Worm (Caenorhabditis elegans) whole organism, late embryonic: ENCODE results near the gene ida-1.

Experiments used
- C08G9.2 ChIP-seq: sonication (generic microtip); optimal IDR thresholded peaks from 2 replicates; lab custom pipeline; 2016; ENCODE audit warnings: mild to moderate bottlenecking, missing genetic modification characterization, moderate library complexity, missing compliant biosample characterization
- ama-1 ChIP-seq: fragments of 150-350 bp; optimal IDR thresholded peaks from 2 replicates; lab custom pipeline; 2014
- ceh-22 ChIP-seq: sonication (generic microtip); optimal IDR thresholded peaks from 2 replicates; lab custom pipeline; 2017; ENCODE audit warnings: missing biosample characterization, missing genetic modification characterization
- ceh-34 ChIP-seq: sonication (generic microtip); optimal IDR thresholded peaks from 2 replicates; lab custom pipeline; 2016; ENCODE audit warnings: mild to moderate bottlenecking, missing genetic modification characterization, missing compliant biosample characterization
- ceh-48 ChIP-seq: sonication (generic microtip); optimal IDR thresholded peaks from 2 replicates; lab custom pipeline; 2016; ENCODE audit warnings: missing genetic modification characterization, inconsistent platforms, missing compliant biosample characterization
- dve-1 ChIP-seq: sonication (generic microtip); optimal IDR thresholded peaks from 2 replicates; lab custom pipeline; 2017; ENCODE audit warnings: antibody characterized with exemption, mild to moderate bottlenecking, missing genetic modification characterization, missing compliant biosample characterization
- fkh-10 ChIP-seq: fragments of 150-350 bp; optimal IDR thresholded peaks from 2 replicates; lab custom pipeline; 2014; ENCODE audit warnings: missing biosample characterization, missing genetic modification reagents, missing genetic modification characterization
- fkh-6 ChIP-seq: sonication (generic microtip); optimal IDR thresholded peaks from 2 replicates; lab custom pipeline; 2016; ENCODE audit warnings: missing genetic modification characterization, missing compliant biosample characterization
- nfya-1 ChIP-seq: sonication (generic microtip); optimal IDR thresholded peaks from 2 replicates; lab custom pipeline; 2017; ENCODE audit warnings: missing genetic modification characterization, mild to moderate bottlenecking, missing compliant biosample characterization, antibody characterized with exemption, moderate library complexity
- nhr-11 ChIP-seq: fragments of 150-350 bp; optimal IDR thresholded peaks from 2 replicates; lab custom pipeline; 2014; ENCODE audit warnings: missing biosample characterization, missing genetic modification characterization
- pha-4 ChIP-seq: fragments of 150-350 bp; optimal IDR thresholded peaks from 2 replicates; lab custom pipeline; 2018; ENCODE audit warnings: missing biosample characterization, missing genetic modification reagents, missing genetic modification characterization
- sox-2 ChIP-seq: fragments of 200-800 bp; sonication (Bioruptor generic); IDR thresholded peaks from 2 replicates; pipeline ENCODE4 v1.3.6; 2022; ENCODE audit warnings: missing genetic modification reagents, missing genetic modification characterization, missing compliant biosample characterization
- zip-5 ChIP-seq: sonication (generic microtip); optimal IDR thresholded peaks from 2 replicates; lab custom pipeline; 2016; ENCODE audit warnings: missing genetic modification characterization, missing compliant biosample characterization

- no peak for TF ChIP-seq fkh-10
- TF ChIP-seq nhr-11 (tag; lab: Kevin White, UChicago): no peak
- TF ChIP-seq zip-5 (tag; lab: Kevin White, UChicago): no peak
- TF ChIP-seq fkh-6: no peak
- TF ChIP-seq pha-4: no peak
- TF ChIP-seq dve-1 (tag; lab: Kevin White, UChicago): no peak
- no peak for TF ChIP-seq ceh-22 (tag; lab: Kevin White, UChicago)
- TF ChIP-seq ama-1 (lab: Kevin White, UChicago): no peak
- no peak for TF ChIP-seq ceh-34 (tag; lab: Kevin White, UChicago)
- TF ChIP-seq C08G9.2 (tag; lab: Kevin White, UChicago): no peak
- TF ChIP-seq nfya-1 (tag; lab: Kevin White, UChicago): no peak
- TF ChIP-seq ceh-48: no peak
- no peak for TF ChIP-seq sox-2 (GFP tag; lab: Robert Waterston, UW)
Observed at ce11 chrIII:5734328-5734727, 21.0 kb upstream of the ida-1 start.
